Worm (Caenorhabditis elegans): ENCODE measurements around the gene pdk-1.

The pdk-1 gene

ce11 chrX:1344818-1345217, 23.7 kb downstream of the pdk-1 start (continued):
- TF ChIP-seq mes-2 (tag; optimal IDR thresholded peaks at IDR 0.05; ENCODE audit: poor library complexity, severe bottlenecking) (peak; percentile 97), fos-1 (tag; optimal IDR thresholded peaks at IDR 0.05) (peak; percentile 85), F49E8.2 (tag; optimal IDR thresholded peaks at IDR 0.05; ENCODE audit: borderline replicate concordance) (no peak), skn-1 (tag; optimal IDR thresholded peaks at IDR 0.05) (peak; percentile 67)

DNA sequence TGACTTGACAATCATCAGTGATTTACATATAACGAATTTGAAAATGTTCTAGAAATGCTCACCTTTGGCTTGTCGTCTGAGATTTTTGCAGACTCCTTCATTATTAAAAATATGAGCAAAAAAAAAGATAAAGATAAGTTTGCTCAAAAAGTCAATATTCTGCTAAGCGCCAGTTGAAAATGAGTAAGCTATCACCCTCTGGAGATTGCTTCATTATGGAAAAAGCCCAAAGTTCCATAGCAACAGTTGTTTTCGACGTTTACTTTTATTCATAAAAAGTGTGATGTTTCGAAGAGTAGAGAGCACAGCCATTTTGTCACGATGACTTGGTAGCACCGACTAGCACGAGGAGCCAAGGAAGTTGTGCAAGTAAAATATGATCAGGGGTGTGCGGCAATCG, 37.2 kb downstream of the pdk-1 start, which contains the start of gene F56C3.3:
Gene F56C3.3 (minus strand): TSS at position 101 of the 400 bp plus-strand sequence.
- no peak for TF ChIP-seq dmd-6 (GFP tag; IDR thresholded peaks at IDR 0.05)
- no peak for TF ChIP-seq tra-1 (GFP tag; IDR thresholded peaks at IDR 0.05)
- no peak for TF ChIP-seq aly-2 (tag; optimal IDR thresholded peaks at IDR 0.05)
- TF ChIP-seq D1046.2 (GFP tag; IDR thresholded peaks at IDR 0.05) = no peak
- no peak for TF ChIP-seq cey-2 (tag; optimal IDR thresholded peaks at IDR 0.05; ENCODE audit: borderline replicate concordance, insufficient read depth)
- TF ChIP-seq madf-9 (GFP tag; conservative IDR thresholded peaks at IDR 0.05) = no peak
- no peak for TF ChIP-seq ceh-82 (tag; optimal IDR thresholded peaks at IDR 0.05)

ce11 chrX:1360631-1361030, 39.5 kb downstream of the pdk-1 start, which contains the start of gene F56C3.4:
TSS of gene F56C3.4 (minus strand) at chrX:1360731.
- TF ChIP-seq aha-1 (tag) (peak; percentile 89), egl-43 (GFP tag; IDR thresholded peaks at IDR 0.05) (no peak)

DNA sequence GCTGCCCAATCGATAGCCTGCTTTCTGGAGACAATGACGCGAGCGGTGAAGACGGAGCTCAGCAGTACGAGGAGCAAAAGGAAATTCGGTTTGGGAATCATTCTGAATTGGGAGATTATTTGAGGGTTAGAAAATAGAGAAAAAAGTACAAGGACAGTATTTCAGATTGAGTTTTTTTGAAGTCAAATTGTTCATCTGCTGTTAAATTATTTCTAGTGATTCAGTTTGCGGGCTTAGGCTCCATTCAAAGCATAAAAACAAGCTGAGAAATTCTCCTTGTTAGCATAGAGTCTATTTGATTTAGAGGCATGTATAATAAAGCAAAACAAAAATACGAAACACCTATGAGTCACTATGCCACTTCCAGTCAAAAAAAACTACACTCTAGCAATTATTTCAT, 46.3 kb downstream of the pdk-1 start, which contains the start of gene dgn-2:
Gene dgn-2 (minus strand): TSS at position 101 of the 400 bp plus-strand sequence.
- TF ChIP-seq nhr-42 (GFP tag; IDR thresholded peaks at IDR 0.05) = no peak
- TF ChIP-seq daf-16 (GFP tag; optimal IDR thresholded peaks at IDR 0.05) = no peak
- no peak for TF ChIP-seq daf-16 (tag; optimal IDR thresholded peaks at IDR 0.05)
- TF ChIP-seq mdt-29 (GFP tag; IDR thresholded peaks at IDR 0.05) = no peak
- no peak for TF ChIP-seq nhr-102 (tag; optimal IDR thresholded peaks at IDR 0.05)
- TF ChIP-seq lin-38 (GFP tag; IDR thresholded peaks at IDR 0.05) = no peak
- no peak for TF ChIP-seq zfp-2 (tag; optimal IDR thresholded peaks at IDR 0.05)
- TF ChIP-seq egl-43 (GFP tag; IDR thresholded peaks at IDR 0.05) = no peak
- no peak for TF ChIP-seq nhr-48 (tag; optimal IDR thresholded peaks at IDR 0.05)
- TF ChIP-seq set-16 (GFP tag; IDR thresholded peaks at IDR 0.05) = no peak
- no peak for TF ChIP-seq F44E2.7 (GFP tag; IDR thresholded peaks at IDR 0.05)
- no peak for TF ChIP-seq php-3 (GFP tag; IDR thresholded peaks at IDR 0.05)

ce11 chrX:1370736-1371281, 49.7 kb downstream of the pdk-1 start, which contains the start of gene F56C3.7:
TSS of gene F56C3.7 (minus strand) at chrX:1370786.
- TF ChIP-seq F49E8.2 (tag; optimal IDR thresholded peaks at IDR 0.05; ENCODE audit: borderline replicate concordance) (no peak), unc-62 (GFP tag; optimal IDR thresholded peaks at IDR 0.05 in 1 of 2) (peak in 1 of 2 experiments; percentile 19), unc-62 (tag; optimal IDR thresholded peaks at IDR 0.05) (no peak), nhr-42 (GFP tag; IDR thresholded peaks at IDR 0.05) (peak; percentile 67; the same call in 1 of the 2 replicates), duxl-1 (tag; optimal IDR thresholded peaks at IDR 0.05; ENCODE audit: poor library complexity) (peak; percentile 39), hmg-1.1 (GFP tag; IDR thresholded peaks at IDR 0.05) (peak; percentile 46), mes-2 (tag; optimal IDR thresholded peaks at IDR 0.05; ENCODE audit: poor library complexity, severe bottlenecking) (peak; percentile 49), spr-3 (GFP tag; optimal IDR thresholded peaks at IDR 0.05) (no peak)

- peak; percentile 22 for TF ChIP-seq nhr-28 (tag; optimal IDR thresholded peaks at IDR 0.05)
- TF ChIP-seq pqm-1 (tag; optimal IDR thresholded peaks at IDR 0.05) = peak; percentile 58
- TF ChIP-seq daf-16 (GFP tag; optimal IDR thresholded peaks at IDR 0.05) = no peak
- TF ChIP-seq daf-16 (tag; optimal IDR thresholded peaks at IDR 0.05) = peak; percentile 87
- peak; percentile 30; the same call in 1 of the 2 replicates for TF ChIP-seq dmd-6 (GFP tag; IDR thresholded peaks at IDR 0.05)
- TF ChIP-seq dve-1 (tag; optimal IDR thresholded peaks at IDR 0.05; ENCODE audit: insufficient read depth) = peak; percentile 4
- no peak for TF ChIP-seq cey-2 (tag; optimal IDR thresholded peaks at IDR 0.05; ENCODE audit: borderline replicate concordance, insufficient read depth)
- no peak for TF ChIP-seq F49E8.2 (tag; optimal IDR thresholded peaks at IDR 0.05; ENCODE audit: borderline replicate concordance)
Observed at ce11 chrX:1371688-1372087, 50.5 kb downstream of the pdk-1 start, which contains the start of gene fbxa-190. TSS of gene fbxa-190 (plus strand) at chrX:1372012.

All from whole organism, L4 larva.